Fruit fly (Drosophila melanogaster) Kc167 (cell line): ENCODE measurements around the gene CG4842.

Experiments
- Myc ChIP-seq: fragments of >200 bp; optimal IDR thresholded peaks from 2 replicates; lab custom pipeline; 2017; ENCODE audit warnings: missing external identifiers
- Sin3A ChIP-seq: fragments of >200 bp; optimal IDR thresholded peaks from 2 replicates; lab custom pipeline; 2018; ENCODE audit warnings: missing external identifiers
- h ChIP-seq: fragments of >200 bp; optimal IDR thresholded peaks from 3 replicates; lab custom pipeline; 2018; ENCODE audit warnings: missing external identifiers
- insv ChIP-seq: fragments of >200 bp; optimal IDR thresholded peaks from 3 replicates; lab custom pipeline; 2018; ENCODE audit warnings: missing external identifiers
- psq ChIP-seq: fragments of >200 bp; optimal IDR thresholded peaks from 2 replicates; lab custom pipeline; 2017; ENCODE audit warnings: missing external identifiers
- ttk ChIP-seq: sonication (Bioruptor generic); optimal IDR thresholded peaks from 2 replicates; lab custom pipeline; 2017; ENCODE audit warnings: missing external identifiers

DNA sequence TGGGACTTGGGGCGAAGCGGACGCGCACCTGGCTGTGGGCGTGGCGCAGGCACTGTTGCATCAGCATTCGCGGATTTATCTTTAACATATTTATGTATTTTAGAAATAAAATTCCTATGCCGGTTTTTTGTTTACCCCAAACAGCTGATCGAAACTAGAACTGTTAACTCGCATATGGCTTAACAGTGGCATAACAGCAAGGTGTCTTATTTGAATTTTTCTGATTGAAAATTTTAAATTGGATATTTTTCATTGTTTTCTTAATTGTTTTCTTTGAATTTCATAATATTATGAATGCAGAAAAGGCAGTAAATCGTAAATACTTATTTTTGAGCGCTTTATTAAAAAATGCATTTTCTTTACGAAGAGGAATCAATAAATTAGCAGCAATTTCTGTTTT is 48.8 kb downstream of the CG4842 start, which contains the start of gene GluRS-m:
- TF ChIP-seq Sin3A (lab: Kevin White, UChicago) (no peak), Myc (lab: Kevin White, UChicago) (no peak), ttk (no peak), psq (no peak), insv (lab: Kevin White, UChicago) (no peak), h (lab: Kevin White, UChicago) (no peak)
